Worm (Caenorhabditis elegans) whole organism, young adult: ENCODE data around the gene R13A1.3.

Experiments used
- F22D6.2 ChIP-seq: sonication (generic microtip); optimal IDR thresholded peaks from 2 replicates; lab custom pipeline; 2016; ENCODE audit warnings: mild to moderate bottlenecking, missing genetic modification characterization, missing compliant biosample characterization
- Y53G8AR.9 ChIP-seq: fragments of 200-800 bp; sonication (Bioruptor generic); conservative IDR thresholded peaks from 2 replicates; pipeline ENCODE4 v1.3.6; 2022; ENCODE audit warnings: missing genetic modification reagents, missing genetic modification characterization, missing compliant biosample characterization
- ama-1 ChIP-seq, 3 experiments: fragments of 150-350 bp in 1 of 3; sonication (generic microtip) in 2 of 3; optimal IDR thresholded peaks; 2 replicates each; lab custom pipeline; 2014 to 2018; ENCODE audit warnings: missing biosample characterization in 2 of 3, missing genetic modification characterization in 2 of 3, missing genetic modification reagents in 2 of 3
- efl-1 ChIP-seq: fragments of 150-350 bp; optimal IDR thresholded peaks from 2 replicates; lab custom pipeline; 2014; ENCODE audit warnings: missing biosample characterization, missing genetic modification reagents, missing genetic modification characterization
- lag-1 ChIP-seq: fragments of 200-800 bp; sonication (Bioruptor generic); IDR thresholded peaks from 2 replicates; pipeline ENCODE4 v1.3.6; 2022; ENCODE audit warnings: missing genetic modification reagents, missing genetic modification characterization, missing compliant biosample characterization
- lin-26 ChIP-seq: fragments of 200-800 bp; sonication (Bioruptor generic); IDR thresholded peaks from 2 replicates; pipeline ENCODE4 v1.3.6; 2022; ENCODE audit warnings: missing genetic modification reagents, missing genetic modification characterization, missing compliant biosample characterization
- nfya-1 ChIP-seq: sonication (generic microtip); optimal IDR thresholded peaks from 2 replicates; lab custom pipeline; 2017; ENCODE audit warnings: antibody characterized with exemption, missing compliant biosample characterization, missing genetic modification characterization, borderline replicate concordance; ENCODE audit not compliant: insufficient read depth
- nhr-120 ChIP-seq: fragments of 200-800 bp; sonication (Bioruptor generic); IDR thresholded peaks from 2 replicates; pipeline ENCODE4 v1.3.6; 2022; ENCODE audit warnings: missing genetic modification characterization, missing compliant biosample characterization
- xnd-1 ChIP-seq: sonication (generic microtip); optimal IDR thresholded peaks from 2 replicates; lab custom pipeline; 2016; ENCODE audit warnings: missing genotype, missing genetic modification reagents, missing genetic modification characterization, missing compliant biosample characterization
- zfh-2 ChIP-seq: fragments of 200-800 bp; sonication (Bioruptor generic); conservative IDR thresholded peaks from 2 replicates; pipeline ENCODE4 v1.3.6; 2022; ENCODE audit warnings: missing genetic modification reagents, missing genetic modification characterization, missing compliant biosample characterization

- TF ChIP-seq nhr-120 (GFP tag; lab: Robert Waterston, UW) (no peak), nfya-1 (tag; lab: Kevin White, UChicago) (no peak), lag-1 (GFP tag; lab: Robert Waterston, UW) (no peak), xnd-1 (tag; lab: Kevin White, UChicago) (no peak), F22D6.2 (tag; lab: Kevin White, UChicago) (no peak), lin-26 (GFP tag; lab: Robert Waterston, UW) (no peak), efl-1 (GFP tag; lab: Kevin White, UChicago) (no peak), Y53G8AR.9 (GFP tag; lab: Robert Waterston, UW) (no peak), ama-1 (optimal IDR thresholded peaks at IDR 0.05; lab: Kevin White, UChicago) (no peak), ama-1 (GFP tag; optimal IDR thresholded peaks at IDR 0.05; lab: Kevin White, UChicago) (no peak), zfh-2 (GFP tag; lab: Robert Waterston, UW) (no peak)
These were observed 29.8 kb downstream of the R13A1.3 start for ce11 chrIV:7233566-7234014.
